Fruit fly (Drosophila melanogaster): Measurements from ENCODE around the gene sav.

The sav gene

dm6 chr3R:23048089-23048689, 12.9 kb downstream of the sav start, which contains the start of gene CG17121 (continued):
- no peak for TF ChIP-seq Drgx (GFP tag; IDR thresholded peaks at IDR 0.05)
- no peak for TF ChIP-seq Med (GFP tag)
- no peak for TF ChIP-seq pb (GFP tag; optimal IDR thresholded peaks at IDR 0.05)
- TF ChIP-seq gsb-n (tag; optimal IDR thresholded peaks at IDR 0.05) = no peak
- peak; percentile 94 for TF ChIP-seq grn (GFP tag; optimal IDR thresholded peaks at IDR 0.05)
- peak; percentile 24; the same call in 1 of the 2 replicates for TF ChIP-seq CG13287 (GFP tag; IDR thresholded peaks at IDR 0.05; ENCODE audit: partially characterized antibody)
- TF ChIP-seq btn (GFP tag; optimal IDR thresholded peaks at IDR 0.05) = no peak
- TF ChIP-seq CG4707 (GFP tag; optimal IDR thresholded peaks at IDR 0.05) = peak; percentile 64
- no peak for TF ChIP-seq H2.0 (GFP tag; IDR thresholded peaks at IDR 0.05)
- TF ChIP-seq lilli (GFP tag; optimal IDR thresholded peaks at IDR 0.05) = no peak
- TF ChIP-seq Ada2b (GFP tag; IDR thresholded peaks at IDR 0.05) = no peak
- no peak for TF ChIP-seq CG1233 (GFP tag; optimal IDR thresholded peaks at IDR 0.05)
- TF ChIP-seq CG12219 (GFP tag; optimal IDR thresholded peaks at IDR 0.05) = no peak
- no peak for TF ChIP-seq usp (GFP tag; optimal IDR thresholded peaks at IDR 0.05)
- 0 out of 3 replicates have a peak, but pooled peaks have one; percentile 38 for TF ChIP-seq CG6791 (GFP tag; IDR thresholded peaks at IDR 0.05; ENCODE audit: partially characterized antibody)
- TF ChIP-seq CG8359 (GFP tag; optimal IDR thresholded peaks at IDR 0.05; ENCODE audit: borderline replicate concordance) = no peak
- TF ChIP-seq z (GFP tag; IDR thresholded peaks at IDR 0.05) = peak; percentile 97
- no peak for TF ChIP-seq CG11723 (GFP tag; optimal IDR thresholded peaks at IDR 0.05)
- no peak for TF ChIP-seq CG12299 (tag; optimal IDR thresholded peaks at IDR 0.05)
- TF ChIP-seq Sry-β (GFP tag; optimal IDR thresholded peaks at IDR 0.05) = no peak

dm6 chr3R:23046529-23046943, 14.6 kb downstream of the sav start:
- peak; percentile 22 for TF ChIP-seq her (GFP tag; optimal IDR thresholded peaks at IDR 0.05)
- peak; percentile 44; the same call in 1 of the 2 replicates for TF ChIP-seq wdn (GFP tag; IDR thresholded peaks at IDR 0.05)
- peak; percentile 14 for TF ChIP-seq nmo (GFP tag; optimal IDR thresholded peaks at IDR 0.05)
- TF ChIP-seq CG1603 (tag; optimal IDR thresholded peaks at IDR 0.05) = peak; percentile 7
- TF ChIP-seq aop (GFP tag; IDR thresholded peaks at IDR 0.05) = no peak
- TF ChIP-seq nom (GFP tag; optimal IDR thresholded peaks at IDR 0.05) = peak; percentile 81
- TF ChIP-seq CHES-1-like (GFP tag; optimal IDR thresholded peaks at IDR 0.05) = peak; percentile 38
- no peak for TF ChIP-seq cas (GFP tag; IDR thresholded peaks at IDR 0.05)
- TF ChIP-seq chif (GFP tag; optimal IDR thresholded peaks at IDR 0.05) = peak in 1 of 2 experiments; percentile 5
- peak; percentile 45; the same call in 1 of the 3 replicates for TF ChIP-seq ase (GFP tag; IDR thresholded peaks at IDR 0.05)
- TF ChIP-seq dimm (GFP tag; IDR thresholded peaks at IDR 0.05) = no peak
- no peak for TF ChIP-seq CG12744 (GFP tag; optimal IDR thresholded peaks at IDR 0.05)
- no peak for TF ChIP-seq CG16813 (GFP tag; IDR thresholded peaks at IDR 0.05; ENCODE audit: partially characterized antibody)
- no peak for TF ChIP-seq CG2202 (tag; optimal IDR thresholded peaks at IDR 0.05)
- TF ChIP-seq CG7745 (tag; optimal IDR thresholded peaks at IDR 0.05) = no peak
- peak; percentile 2 for TF ChIP-seq CG12391 (tag; optimal IDR thresholded peaks at IDR 0.05)
- no peak for TF ChIP-seq pfk (GFP tag; optimal IDR thresholded peaks at IDR 0.05)
- no peak for TF ChIP-seq NK7.1 (GFP tag; optimal IDR thresholded peaks at IDR 0.05)
- TF ChIP-seq Dbx (GFP tag; IDR thresholded peaks at IDR 0.05) = peak; percentile 76
- peak; percentile 79 for TF ChIP-seq Drgx (GFP tag; IDR thresholded peaks at IDR 0.05)
- TF ChIP-seq Bteb2 (GFP tag; optimal IDR thresholded peaks at IDR 0.05) = peak; percentile 54
- peak; percentile 52 for TF ChIP-seq grn (GFP tag; optimal IDR thresholded peaks at IDR 0.05)
- TF ChIP-seq shn (GFP tag; optimal IDR thresholded peaks at IDR 0.05) = peak; percentile 45
- peak; percentile 32 for TF ChIP-seq dmrt99B (tag; optimal IDR thresholded peaks at IDR 0.05)
- no peak for TF ChIP-seq CG1602 (GFP tag; optimal IDR thresholded peaks at IDR 0.05)
- TF ChIP-seq unc-4 (GFP tag; IDR thresholded peaks at IDR 0.05; ENCODE audit: partially characterized antibody) = no peak
- TF ChIP-seq hbn (GFP tag; IDR thresholded peaks at IDR 0.05; ENCODE audit: partially characterized antibody) = no peak
- peak; percentile 18 for TF ChIP-seq NC2β (GFP tag; optimal IDR thresholded peaks at IDR 0.05)
- TF ChIP-seq CG10462 (GFP tag; optimal IDR thresholded peaks at IDR 0.05) = no peak
- TF ChIP-seq CrebB (tag; optimal IDR thresholded peaks at IDR 0.05) = no peak
- TF ChIP-seq Dip2 (GFP tag; IDR thresholded peaks at IDR 0.05) = no peak
- TF ChIP-seq al (GFP tag; IDR thresholded peaks at IDR 0.05) = peak; percentile 74
